Fruit fly (Drosophila melanogaster) whole organism, embryonic: ENCODE results near the gene mahe.

Source experiments
- ATbp ChIP-seq: fragments of 200-800 bp; sonication (Bioruptor generic); optimal IDR thresholded peaks from 2 replicates; lab custom pipeline; 2017; ENCODE audit warnings: missing biosample characterization, mild to moderate bottlenecking, missing genetic modification characterization, missing genetic modification reagents
- Antp ChIP-seq: fragments of 200-800 bp; sonication (Bioruptor generic); optimal IDR thresholded peaks from 3 replicates; lab custom pipeline; 2016; ENCODE audit warnings: missing biosample characterization, missing genetic modification characterization
- Atf-2 ChIP-seq: fragments of 200-800 bp; sonication (Bioruptor generic); optimal IDR thresholded peaks from 2 replicates; lab custom pipeline; 2016; ENCODE audit warnings: missing biosample characterization, missing genetic modification characterization
- B-H1 ChIP-seq: fragments of 200-800 bp; sonication (Bioruptor generic); IDR thresholded peaks from 3 replicates; pipeline ENCODE4 v1.3.6; 2022; ENCODE audit warnings: missing biosample characterization, missing genetic modification characterization
- CG10959 ChIP-seq: fragments of 200-800 bp; sonication (Bioruptor generic); IDR thresholded peaks from 2 replicates; pipeline ENCODE4 v1.3.6; 2022; ENCODE audit warnings: missing biosample characterization, missing genetic modification characterization
- CG11695 ChIP-seq: fragments of 200-800 bp; sonication (Bioruptor generic); IDR thresholded peaks from 3 replicates; pipeline ENCODE4 v1.3.6; 2022; ENCODE audit warnings: missing biosample characterization, missing genetic modification characterization
- CG12104 ChIP-seq: fragments of 200-800 bp; sonication (Bioruptor generic); optimal IDR thresholded peaks from 3 replicates; lab custom pipeline; 2016; ENCODE audit warnings: missing biosample characterization, missing genetic modification characterization
- CG14014 ChIP-seq: fragments of 200-800 bp; sonication (Bioruptor generic); IDR thresholded peaks from 2 replicates; pipeline ENCODE4 v1.3.6; 2022; ENCODE audit warnings: missing biosample characterization, missing genetic modification characterization
- CG14050 ChIP-seq: fragments of 200-800 bp; sonication (Bioruptor generic); IDR thresholded peaks from 3 replicates; pipeline ENCODE4 v1.3.6; 2022; ENCODE audit warnings: missing biosample characterization, missing genetic modification characterization
- CG14441 ChIP-seq: fragments of 200-800 bp; sonication (Bioruptor generic); IDR thresholded peaks from 2 replicates; pipeline ENCODE4 v1.3.6; 2022; ENCODE audit warnings: missing biosample characterization, missing genetic modification characterization
- CG14667 ChIP-seq: fragments of 200-800 bp; sonication (Bioruptor generic); IDR thresholded peaks from 2 replicates; pipeline ENCODE4 v1.3.6; 2022; ENCODE audit warnings: missing biosample characterization, missing genetic modification characterization
- CG14860 ChIP-seq: fragments of 200-800 bp; sonication (Bioruptor generic); IDR thresholded peaks from 3 replicates; pipeline ENCODE4 v1.3.6; 2022; ENCODE audit warnings: missing biosample characterization, missing genetic modification characterization; ENCODE audit not compliant: partially characterized antibody
- CG1603 ChIP-seq: fragments of 200-800 bp; sonication (Bioruptor generic); optimal IDR thresholded peaks from 2 replicates; lab custom pipeline; 2019; ENCODE audit warnings: missing biosample characterization, mild to moderate bottlenecking, missing genetic modification characterization, moderate library complexity
- CG18764 ChIP-seq: fragments of 200-800 bp; sonication (Bioruptor generic); optimal IDR thresholded peaks from 3 replicates; lab custom pipeline; 2016; ENCODE audit warnings: missing biosample characterization, missing genetic modification characterization
- CG2199 ChIP-seq: fragments of 200-800 bp; sonication (Bioruptor generic); IDR thresholded peaks from 3 replicates; pipeline ENCODE4 v1.3.6; 2022; ENCODE audit warnings: missing biosample characterization, missing genetic modification characterization
- CG32772 ChIP-seq: fragments of 200-800 bp; sonication (Bioruptor generic); IDR thresholded peaks from 2 replicates; pipeline ENCODE4 v1.3.6; 2022; ENCODE audit warnings: missing biosample characterization, missing genetic modification characterization
- CG3995 ChIP-seq: fragments of 200-800 bp; sonication (Bioruptor generic); optimal IDR thresholded peaks from 3 replicates; lab custom pipeline; 2016; ENCODE audit warnings: missing biosample characterization, missing genetic modification characterization
- CG4404 ChIP-seq: fragments of 200-800 bp; sonication (Bioruptor generic); IDR thresholded peaks from 2 replicates; pipeline ENCODE4 v1.3.6; 2022; ENCODE audit warnings: missing biosample characterization, missing genetic modification characterization
- CG6254 ChIP-seq: fragments of 200-800 bp; sonication (Bioruptor generic); optimal IDR thresholded peaks from 3 replicates; lab custom pipeline; 2017; ENCODE audit warnings: mild to moderate bottlenecking, missing biosample characterization, missing genetic modification reagents, missing genetic modification characterization
- CG6654 ChIP-seq: fragments of 200-800 bp; sonication (Bioruptor generic); optimal IDR thresholded peaks from 2 replicates; lab custom pipeline; 2017; ENCODE audit warnings: missing biosample characterization, mild to moderate bottlenecking, missing genetic modification characterization
- CG6813 ChIP-seq: fragments of 200-800 bp; sonication (Bioruptor generic); optimal IDR thresholded peaks from 2 replicates; lab custom pipeline; 2017; ENCODE audit warnings: missing biosample characterization, missing genetic modification characterization, mild to moderate bottlenecking, moderate library complexity, missing genetic modification reagents
- CG8765 ChIP-seq: fragments of 200-800 bp; sonication (Bioruptor generic); IDR thresholded peaks from 2 replicates; pipeline ENCODE4 v1.3.6; 2022; ENCODE audit warnings: missing biosample characterization, missing genetic modification characterization
- CG9437 ChIP-seq: fragments of 200-800 bp; sonication (Bioruptor generic); optimal IDR thresholded peaks from 2 replicates; lab custom pipeline; 2018; ENCODE audit warnings: missing biosample characterization, mild to moderate bottlenecking, missing genetic modification characterization
- Dip2 ChIP-seq: fragments of 200-800 bp; sonication (Bioruptor generic); IDR thresholded peaks from 2 replicates; pipeline ENCODE4 v1.3.6; 2022; ENCODE audit warnings: missing biosample characterization, missing genetic modification characterization
- Fer1 ChIP-seq: fragments of 200-800 bp; sonication (Bioruptor generic); optimal IDR thresholded peaks from 2 replicates; lab custom pipeline; 2017; ENCODE audit warnings: missing biosample characterization, mild to moderate bottlenecking, missing genetic modification characterization
- H15 ChIP-seq: fragments of 200-800 bp; sonication (Bioruptor generic); IDR thresholded peaks from 3 replicates; pipeline ENCODE4 v1.3.6; 2022; ENCODE audit warnings: missing biosample characterization, missing genetic modification characterization
- Hand ChIP-seq: fragments of 200-800 bp; sonication (Bioruptor generic); optimal IDR thresholded peaks from 2 replicates; lab custom pipeline; 2017; ENCODE audit warnings: mild to moderate bottlenecking, missing biosample characterization, missing genetic modification reagents, missing genetic modification characterization
- HmgZ ChIP-seq: fragments of 200-800 bp; sonication (Bioruptor generic); optimal IDR thresholded peaks from 2 replicates; lab custom pipeline; 2018; ENCODE audit warnings: missing biosample characterization, mild to moderate bottlenecking, missing genetic modification characterization
- Hr78 ChIP-seq, 2 experiments: fragments of 200-800 bp in 1 of 2; fragments of >200 bp in 1 of 2; sonication (Bioruptor generic) in 1 of 2; optimal IDR thresholded peaks; 2 replicates each; lab custom pipeline; 2017 to 2019; ENCODE audit warnings: missing biosample characterization in 2 of 2, missing genetic modification characterization in 2 of 2, mild to moderate bottlenecking in 1 of 2, moderate library complexity in 1 of 2
- Meics ChIP-seq: fragments of 200-800 bp; sonication (Bioruptor generic); optimal IDR thresholded peaks from 2 replicates; lab custom pipeline; 2017; ENCODE audit warnings: missing biosample characterization, mild to moderate bottlenecking, missing genetic modification characterization
- Oaz ChIP-seq: fragments of 200-800 bp; sonication (Bioruptor generic); IDR thresholded peaks from 2 replicates; pipeline ENCODE4 v1.3.6; 2022; ENCODE audit warnings: missing biosample characterization, missing genetic modification characterization
- Rfx ChIP-seq: fragments of 200-800 bp; sonication (Bioruptor generic); IDR thresholded peaks from 2 replicates; pipeline ENCODE4 v1.3.6; 2022; ENCODE audit warnings: missing biosample characterization, missing genetic modification characterization
- Sox100B ChIP-seq: fragments of 200-800 bp; sonication (Bioruptor generic); optimal IDR thresholded peaks from 3 replicates; lab custom pipeline; 2018; ENCODE audit warnings: missing biosample characterization, mild to moderate bottlenecking, missing genetic modification characterization
- Spps ChIP-seq: fragments of 200-800 bp; sonication (Bioruptor generic); optimal IDR thresholded peaks from 2 replicates; lab custom pipeline; 2018; ENCODE audit warnings: missing biosample characterization, mild to moderate bottlenecking, missing genetic modification characterization
- Taf1 ChIP-seq: fragments of 200-800 bp; sonication (Bioruptor generic); IDR thresholded peaks from 2 replicates; pipeline ENCODE4 v1.3.6; 2022; ENCODE audit warnings: missing biosample characterization, missing genetic modification characterization
- dan ChIP-seq: fragments of 200-800 bp; sonication (Bioruptor generic); IDR thresholded peaks from 2 replicates; pipeline ENCODE4 v1.3.6; 2022; ENCODE audit warnings: missing biosample characterization, missing genetic modification characterization
- esg ChIP-seq: fragments of 200-800 bp; sonication (Bioruptor generic); conservative IDR thresholded peaks from 2 replicates; pipeline ENCODE4 v1.3.6; 2022; ENCODE audit warnings: missing biosample characterization, missing genetic modification characterization
- exex ChIP-seq: fragments of 200-800 bp; sonication (Bioruptor generic); optimal IDR thresholded peaks from 4 replicates; lab custom pipeline; 2018; ENCODE audit warnings: missing biosample characterization, mild to moderate bottlenecking, missing genetic modification characterization, moderate library complexity
- gcm2 ChIP-seq: fragments of 200-800 bp; sonication (Bioruptor generic); optimal IDR thresholded peaks from 2 replicates; lab custom pipeline; 2016; ENCODE audit warnings: missing biosample characterization, missing genetic modification characterization
- kni ChIP-seq: fragments of 200-800 bp; sonication (Bioruptor generic); optimal IDR thresholded peaks from 3 replicates; lab custom pipeline; 2017; ENCODE audit warnings: mild to moderate bottlenecking, missing biosample characterization, missing genetic modification reagents, missing genetic modification characterization
- mirr ChIP-seq: fragments of 200-800 bp; sonication (Bioruptor generic); optimal IDR thresholded peaks from 3 replicates; lab custom pipeline; 2018; ENCODE audit warnings: missing biosample characterization, mild to moderate bottlenecking, missing genetic modification characterization
- org-1 ChIP-seq: fragments of 200-800 bp; sonication (Bioruptor generic); optimal IDR thresholded peaks from 2 replicates; lab custom pipeline; 2017; ENCODE audit warnings: missing biosample characterization, missing genetic modification characterization
- pho ChIP-seq: fragments of 200-800 bp; sonication (Bioruptor generic); optimal IDR thresholded peaks from 2 replicates; lab custom pipeline; 2016; ENCODE audit warnings: missing biosample characterization, missing genetic modification characterization
- psq ChIP-seq: fragments of 200-800 bp; sonication (Bioruptor generic); optimal IDR thresholded peaks from 2 replicates; lab custom pipeline; 2017; ENCODE audit warnings: missing biosample characterization, missing genetic modification characterization
- pzg ChIP-seq: fragments of 200-800 bp; sonication (Bioruptor generic); optimal IDR thresholded peaks from 3 replicates; lab custom pipeline; 2018; ENCODE audit warnings: missing biosample characterization, mild to moderate bottlenecking, missing genetic modification characterization, moderate library complexity
- sc ChIP-seq, 3 experiments: fragments of >200 bp in 2 of 3; fragments of 200-800 bp in 1 of 3; sonication (Bioruptor generic) in 1 of 3; optimal IDR thresholded peaks; 2 replicates in 2 of 3; 3 replicates in 1 of 3; lab custom pipeline; 2017; ENCODE audit warnings: mild to moderate bottlenecking in 1 of 3, missing biosample characterization in 1 of 3, missing genetic modification characterization in 1 of 3, missing genetic modification reagents in 1 of 3
- seq ChIP-seq: fragments of 200-800 bp; sonication (Bioruptor generic); IDR thresholded peaks from 2 replicates; pipeline ENCODE4 v1.3.6; 2022; ENCODE audit warnings: missing biosample characterization, missing genetic modification characterization
- shn ChIP-seq: fragments of 200-800 bp; sonication (Bioruptor generic); optimal IDR thresholded peaks from 3 replicates; lab custom pipeline; 2016; ENCODE audit warnings: missing biosample characterization, missing genetic modification characterization
- sqz ChIP-seq: fragments of 200-800 bp; sonication (Bioruptor generic); optimal IDR thresholded peaks from 3 replicates; lab custom pipeline; 2018; ENCODE audit warnings: missing biosample characterization, mild to moderate bottlenecking, missing genetic modification characterization
- twi ChIP-seq: fragments of 200-800 bp; optimal IDR thresholded peaks from 2 replicates; lab custom pipeline; 2019; ENCODE audit warnings: missing biosample characterization, mild to moderate bottlenecking, missing genetic modification characterization, moderate library complexity
- tx ChIP-seq: fragments of 200-800 bp; sonication (Bioruptor generic); optimal IDR thresholded peaks from 2 replicates; lab custom pipeline; 2016; ENCODE audit warnings: missing biosample characterization, missing genetic modification characterization

mahe gene

dm6 chrX:7909482-7909881, 21.7 kb downstream of the mahe start (continued):
- TF ChIP-seq seq (GFP tag; lab: Robert Waterston, UW) (peak; percentile 37; the same call in 1 of the 2 replicates), CG6254 (GFP tag; lab: Kevin White, UChicago) (no peak), Antp (GFP tag; lab: Kevin White, UChicago) (no peak), CG8765 (GFP tag; lab: Robert Waterston, UW) (no peak), Oaz (no peak), CG10959 (GFP tag; lab: Robert Waterston, UW) (no peak), Sox100B (GFP tag; lab: Kevin White, UChicago) (no peak), Dip2 (GFP tag; lab: Robert Waterston, UW) (no peak), CG12104 (no peak), CG1603 (tag; lab: Kevin White, UChicago) (no peak), Fer1 (peak; percentile 11), CG6654 (no peak), CG6813 (GFP tag; lab: Kevin White, UChicago) (no peak), tx (GFP tag; lab: Kevin White, UChicago) (no peak), CG14014 (GFP tag; lab: Robert Waterston, UW) (0 out of 2 replicates have a peak, but pooled peaks have one; percentile 14), esg (GFP tag; lab: Robert Waterston, UW) (0 out of 2 replicates have a peak, but pooled peaks have one; percentile 11), Rfx (GFP tag; lab: Robert Waterston, UW) (peak; percentile 50), Taf1 (GFP tag; lab: Robert Waterston, UW) (no peak), gcm2 (GFP tag; lab: Kevin White, UChicago) (no peak), dan (no peak), CG14441 (GFP tag; lab: Robert Waterston, UW) (peak; percentile 65), CG11695 (GFP tag; lab: Robert Waterston, UW) (0 out of 3 replicates have a peak, but pooled peaks have one; percentile 21), shn (GFP tag; lab: Kevin White, UChicago) (no peak), ATbp (GFP tag; lab: Kevin White, UChicago) (peak; percentile 27), CG18764 (GFP tag; lab: Kevin White, UChicago) (no peak), twi (tag; lab: Kevin White, UChicago) (no peak), CG3995 (no peak), mirr (GFP tag; lab: Kevin White, UChicago) (no peak), CG32772 (GFP tag; lab: Robert Waterston, UW) (no peak), pho (GFP tag; lab: Kevin White, UChicago) (no peak), CG4404 (GFP tag; lab: Robert Waterston, UW) (no peak), Hr78 (GFP tag; optimal IDR thresholded peaks at IDR 0.05; lab: Kevin White, UChicago) (peak in 1 of 2 experiments; percentile 3), Spps (no peak), pzg (GFP tag; lab: Kevin White, UChicago) (no peak), kni (no peak), sc (optimal IDR thresholded peaks at IDR 0.05; lab: Kevin White, UChicago) (no peak), sc (GFP tag; optimal IDR thresholded peaks at IDR 0.05; lab: Kevin White, UChicago) (no peak), Hand (GFP tag; lab: Kevin White, UChicago) (no peak), CG14667 (no peak), CG14860 (GFP tag; lab: Robert Waterston, UW) (no peak), HmgZ (tag; lab: Kevin White, UChicago) (peak; percentile 10), org-1 (no peak), CG2199 (GFP tag; lab: Robert Waterston, UW) (no peak), sqz (GFP tag; lab: Kevin White, UChicago) (no peak), B-H1 (GFP tag; lab: Robert Waterston, UW) (0 out of 3 replicates have a peak, but pooled peaks have one; percentile 11), Atf-2 (GFP tag; lab: Kevin White, UChicago) (no peak), CG9437 (GFP tag; lab: Kevin White, UChicago) (no peak), CG14050 (GFP tag; lab: Robert Waterston, UW) (no peak), Meics (GFP tag; lab: Kevin White, UChicago) (peak; percentile 42), exex (tag; lab: Kevin White, UChicago) (no peak), psq (no peak), H15 (no peak)
